Fruit fly (Drosophila melanogaster) whole organism, embryonic: ENCODE measurements around the gene Cngl.

ENCODE experiments used
- Bdp1 ChIP-seq: fragments of 200-800 bp; sonication (Bioruptor generic); optimal IDR thresholded peaks from 3 replicates; lab custom pipeline; 2016; ENCODE audit warnings: missing biosample characterization, missing genetic modification characterization
- CG10654 ChIP-seq: fragments of 200-800 bp; sonication (Bioruptor generic); optimal IDR thresholded peaks from 2 replicates; lab custom pipeline; 2016; ENCODE audit warnings: missing biosample characterization, missing genetic modification characterization
- CG12299 ChIP-seq: fragments of 200-800 bp; sonication (Bioruptor generic); optimal IDR thresholded peaks from 2 replicates; lab custom pipeline; 2018; ENCODE audit warnings: missing biosample characterization, mild to moderate bottlenecking, missing genetic modification characterization
- CG12659 ChIP-seq: fragments of 200-800 bp; sonication (Bioruptor generic); optimal IDR thresholded peaks from 3 replicates; lab custom pipeline; 2017; ENCODE audit warnings: mild to moderate bottlenecking, missing biosample characterization, missing genetic modification reagents, missing genetic modification characterization
- CG13424 ChIP-seq: fragments of 200-800 bp; sonication (Bioruptor generic); optimal IDR thresholded peaks from 2 replicates; lab custom pipeline; 2019; ENCODE audit warnings: missing biosample characterization, mild to moderate bottlenecking, missing genetic modification characterization, moderate library complexity
- CG13894 ChIP-seq: fragments of 200-800 bp; sonication (Bioruptor generic); optimal IDR thresholded peaks from 3 replicates; lab custom pipeline; 2018; ENCODE audit warnings: missing biosample characterization, mild to moderate bottlenecking, missing genetic modification characterization, moderate library complexity
- CG15696 ChIP-seq: fragments of 200-800 bp; sonication (Bioruptor generic); optimal IDR thresholded peaks from 2 replicates; lab custom pipeline; 2019; ENCODE audit warnings: missing biosample characterization, mild to moderate bottlenecking, missing genetic modification characterization, moderate library complexity
- CG17568 ChIP-seq: fragments of 200-800 bp; sonication (Bioruptor generic); optimal IDR thresholded peaks from 2 replicates; lab custom pipeline; 2018; ENCODE audit warnings: missing biosample characterization, mild to moderate bottlenecking, missing genetic modification characterization, moderate library complexity
- CG17802 ChIP-seq: fragments of 200-800 bp; sonication (Bioruptor generic); optimal IDR thresholded peaks from 2 replicates; lab custom pipeline; 2018; ENCODE audit warnings: missing biosample characterization, mild to moderate bottlenecking, missing genetic modification characterization, moderate library complexity
- CG17829 ChIP-seq: fragments of 200-800 bp; optimal IDR thresholded peaks from 2 replicates; lab custom pipeline; 2019; ENCODE audit warnings: missing biosample characterization, mild to moderate bottlenecking, missing genetic modification characterization, moderate library complexity
- CG1792 ChIP-seq: fragments of 200-800 bp; sonication (Bioruptor generic); optimal IDR thresholded peaks from 2 replicates; lab custom pipeline; 2016; ENCODE audit warnings: missing biosample characterization, missing genetic modification characterization
- CG18476 ChIP-seq: fragments of 200-800 bp; sonication (Bioruptor generic); optimal IDR thresholded peaks from 2 replicates; lab custom pipeline; 2016; ENCODE audit warnings: missing biosample characterization, mild to moderate bottlenecking, missing genetic modification characterization
- CG2116 ChIP-seq: fragments of 200-800 bp; sonication (Bioruptor generic); optimal IDR thresholded peaks from 3 replicates; lab custom pipeline; 2018; ENCODE audit warnings: missing biosample characterization, mild to moderate bottlenecking, missing genetic modification characterization
- CG2120 ChIP-seq: fragments of 200-800 bp; sonication (Bioruptor generic); optimal IDR thresholded peaks from 3 replicates; lab custom pipeline; 2016; ENCODE audit warnings: missing biosample characterization, missing genetic modification characterization
- CG2129 ChIP-seq: fragments of 200-800 bp; sonication (Bioruptor generic); IDR thresholded peaks from 2 replicates; pipeline ENCODE4 v1.3.6; 2022; ENCODE audit warnings: missing biosample characterization, missing genetic modification characterization; ENCODE audit not compliant: partially characterized antibody
- CG30020 ChIP-seq: fragments of 200-800 bp; optimal IDR thresholded peaks from 2 replicates; lab custom pipeline; 2019; ENCODE audit warnings: missing biosample characterization, mild to moderate bottlenecking, missing genetic modification characterization, moderate library complexity
- CG31365 ChIP-seq: fragments of 200-800 bp; sonication (Bioruptor generic); optimal IDR thresholded peaks from 2 replicates; lab custom pipeline; 2018; ENCODE audit warnings: missing biosample characterization, mild to moderate bottlenecking, missing genetic modification characterization
- CG33213 ChIP-seq: fragments of 200-800 bp; sonication (Bioruptor generic); optimal IDR thresholded peaks from 3 replicates; lab custom pipeline; 2016; ENCODE audit warnings: missing biosample characterization, missing genetic modification characterization
- CG3407 ChIP-seq: fragments of 200-800 bp; sonication (Bioruptor generic); optimal IDR thresholded peaks from 2 replicates; lab custom pipeline; 2018; ENCODE audit warnings: missing biosample characterization, mild to moderate bottlenecking, missing genetic modification characterization
- CG34422 ChIP-seq: fragments of 200-800 bp; sonication (Bioruptor generic); IDR thresholded peaks from 3 replicates; pipeline ENCODE4 v1.3.6; 2022; ENCODE audit warnings: missing biosample characterization, missing genetic modification characterization
- CG7839 ChIP-seq: fragments of 200-800 bp; sonication (Bioruptor generic); optimal IDR thresholded peaks from 3 replicates; lab custom pipeline; 2018; ENCODE audit warnings: missing biosample characterization, mild to moderate bottlenecking, missing genetic modification characterization, moderate library complexity
- CG7928 ChIP-seq: fragments of 200-800 bp; sonication (Bioruptor generic); optimal IDR thresholded peaks from 2 replicates; lab custom pipeline; 2017; ENCODE audit warnings: missing biosample characterization, mild to moderate bottlenecking, missing genetic modification characterization
- CG7963 ChIP-seq: fragments of 200-800 bp; sonication (Bioruptor generic); IDR thresholded peaks from 3 replicates; pipeline ENCODE4 v1.3.6; 2022; ENCODE audit warnings: missing biosample characterization, missing genetic modification characterization; ENCODE audit not compliant: partially characterized antibody
- CG8924 ChIP-seq: fragments of 200-800 bp; optimal IDR thresholded peaks from 3 replicates; lab custom pipeline; 2019; ENCODE audit warnings: missing biosample characterization, mild to moderate bottlenecking, missing genetic modification characterization, moderate library complexity
- CG9437 ChIP-seq: fragments of 200-800 bp; sonication (Bioruptor generic); optimal IDR thresholded peaks from 2 replicates; lab custom pipeline; 2018; ENCODE audit warnings: missing biosample characterization, mild to moderate bottlenecking, missing genetic modification characterization
- Dbx ChIP-seq: fragments of 200-800 bp; sonication (Bioruptor generic); IDR thresholded peaks from 3 replicates; pipeline ENCODE4 v1.3.6; 2022; ENCODE audit warnings: missing biosample characterization, missing genetic modification characterization
- Dll ChIP-seq: fragments of 200-800 bp; sonication (Bioruptor generic); IDR thresholded peaks from 4 replicates; pipeline ENCODE4 v1.3.6; 2022; ENCODE audit warnings: missing biosample characterization, missing genetic modification characterization; ENCODE audit not compliant: partially characterized antibody
- Doc3 ChIP-seq: fragments of 200-800 bp; sonication (Bioruptor generic); IDR thresholded peaks from 3 replicates; pipeline ENCODE4 v1.3.6; 2022; ENCODE audit warnings: missing biosample characterization, missing genetic modification characterization; ENCODE audit not compliant: partially characterized antibody
- Dp ChIP-seq: fragments of 200-800 bp; sonication (Bioruptor generic); optimal IDR thresholded peaks from 2 replicates; lab custom pipeline; 2018; ENCODE audit warnings: missing biosample characterization, mild to moderate bottlenecking, missing genetic modification characterization, moderate library complexity
- HLH54F ChIP-seq: fragments of 200-800 bp; sonication (Bioruptor generic); optimal IDR thresholded peaks from 3 replicates; lab custom pipeline; 2016; ENCODE audit warnings: missing biosample characterization, missing genetic modification characterization
- Lhr ChIP-seq: fragments of 200-800 bp; sonication (Bioruptor generic); optimal IDR thresholded peaks from 3 replicates; lab custom pipeline; 2017; ENCODE audit warnings: mild to moderate bottlenecking, missing biosample characterization, missing genetic modification reagents, missing genetic modification characterization
- Med ChIP-seq: fragments of 200-800 bp; sonication (Bioruptor generic); peaks from one replicate; lab custom pipeline; 2016; ENCODE audit warnings: missing biosample characterization, missing genetic modification characterization, mild to moderate bottlenecking, inconsistent platforms, moderate library complexity
- Rfx ChIP-seq: fragments of 200-800 bp; sonication (Bioruptor generic); IDR thresholded peaks from 2 replicates; pipeline ENCODE4 v1.3.6; 2022; ENCODE audit warnings: missing biosample characterization, missing genetic modification characterization
- Scr ChIP-seq: fragments of 200-800 bp; sonication (Bioruptor generic); IDR thresholded peaks from 2 replicates; pipeline ENCODE4 v1.3.6; 2022; ENCODE audit warnings: missing biosample characterization, missing genetic modification characterization; ENCODE audit not compliant: partially characterized antibody
- Vsx1 ChIP-seq: fragments of 200-800 bp; sonication (Bioruptor generic); optimal IDR thresholded peaks from 2 replicates; lab custom pipeline; 2017; ENCODE audit warnings: missing biosample characterization, mild to moderate bottlenecking, missing genetic modification characterization, missing genetic modification reagents
- amos ChIP-seq: fragments of 200-800 bp; sonication (Bioruptor generic); IDR thresholded peaks from 2 replicates; pipeline ENCODE4 v1.3.6; 2022; ENCODE audit warnings: missing biosample characterization, missing genetic modification characterization; ENCODE audit not compliant: partially characterized antibody
- hbn ChIP-seq: fragments of 200-800 bp; sonication (Bioruptor generic); IDR thresholded peaks from 2 replicates; pipeline ENCODE4 v1.3.6; 2022; ENCODE audit warnings: missing biosample characterization, missing genetic modification characterization; ENCODE audit not compliant: partially characterized antibody
- ken ChIP-seq: fragments of 200-800 bp; sonication (Bioruptor generic); IDR thresholded peaks from 3 replicates; pipeline ENCODE4 v1.3.6; 2022; ENCODE audit warnings: missing biosample characterization, missing genetic modification characterization
- lmd ChIP-seq: fragments of 200-800 bp; sonication (Bioruptor generic); IDR thresholded peaks from 2 replicates; pipeline ENCODE4 v1.3.6; 2022; ENCODE audit warnings: missing biosample characterization, missing genetic modification characterization
- mld ChIP-seq: fragments of 200-800 bp; sonication (Bioruptor generic); IDR thresholded peaks from 3 replicates; pipeline ENCODE4 v1.3.6; 2022; ENCODE audit warnings: missing biosample characterization, missing genetic modification characterization; ENCODE audit not compliant: partially characterized antibody
- nmo ChIP-seq: fragments of 200-800 bp; sonication (Bioruptor generic); optimal IDR thresholded peaks from 2 replicates; lab custom pipeline; 2018; ENCODE audit warnings: missing biosample characterization, mild to moderate bottlenecking, missing genetic modification characterization, moderate library complexity
- repo ChIP-seq: fragments of 200-800 bp; sonication (Bioruptor generic); optimal IDR thresholded peaks from 2 replicates; lab custom pipeline; 2016; ENCODE audit warnings: missing biosample characterization, missing genetic modification characterization
- row ChIP-seq: fragments of 200-800 bp; sonication (Bioruptor generic); IDR thresholded peaks from 3 replicates; pipeline ENCODE4 v1.3.6; 2022; ENCODE audit warnings: missing biosample characterization, missing genetic modification characterization
- salm ChIP-seq: fragments of 200-800 bp; sonication (Bioruptor generic); optimal IDR thresholded peaks from 2 replicates; lab custom pipeline; 2018; ENCODE audit warnings: missing biosample characterization, mild to moderate bottlenecking, missing genetic modification characterization
- tna ChIP-seq: fragments of 200-800 bp; sonication (Bioruptor generic); IDR thresholded peaks from 2 replicates; pipeline ENCODE4 v1.3.6; 2022; ENCODE audit warnings: missing biosample characterization, missing genetic modification characterization; ENCODE audit not compliant: partially characterized antibody
- twi ChIP-seq: fragments of 200-800 bp; optimal IDR thresholded peaks from 2 replicates; lab custom pipeline; 2019; ENCODE audit warnings: missing biosample characterization, mild to moderate bottlenecking, missing genetic modification characterization, moderate library complexity
- tx ChIP-seq: fragments of 200-800 bp; sonication (Bioruptor generic); optimal IDR thresholded peaks from 2 replicates; lab custom pipeline; 2016; ENCODE audit warnings: missing biosample characterization, missing genetic modification characterization
- vfl ChIP-seq: fragments of 200-800 bp; sonication (Bioruptor generic); optimal IDR thresholded peaks from 2 replicates; lab custom pipeline; 2016; ENCODE audit warnings: missing biosample characterization, missing genetic modification characterization
- zen2 ChIP-seq: fragments of 200-800 bp; sonication (Bioruptor generic); IDR thresholded peaks from 3 replicates; pipeline ENCODE4 v1.3.6; 2022; ENCODE audit warnings: missing biosample characterization, missing genetic modification characterization; ENCODE audit not compliant: partially characterized antibody

The Cngl gene

dm6 chrX:15462436-15462857 is 21.4 kb upstream of the Cngl start, which contains the start of the genes shtd, CG6294 and CG6299 (continued):
- peak; percentile 55 for TF ChIP-seq CG2129
- peak; percentile 93; the same call in 2 of the 3 replicates for TF ChIP-seq mld (GFP tag; lab: Robert Waterston, UW)
- TF ChIP-seq ken (GFP tag; lab: Robert Waterston, UW): 0 out of 3 replicates have a peak, but pooled peaks have one; percentile 39
- TF ChIP-seq nmo (GFP tag; lab: Kevin White, UChicago): peak; percentile 66
- TF ChIP-seq Bdp1 (GFP tag; lab: Kevin White, UChicago): peak; percentile 21
- peak; percentile 83 for TF ChIP-seq Doc3 (GFP tag; lab: Robert Waterston, UW)
- 0 out of 3 replicates have a peak, but pooled peaks have one; percentile 16 for TF ChIP-seq CG34422 (GFP tag; lab: Robert Waterston, UW)
- peak; percentile 47 for TF ChIP-seq Lhr
- peak; percentile 69 for TF ChIP-seq Med (GFP tag; lab: Kevin White, UChicago)
- peak; percentile 82 for TF ChIP-seq CG2116
- TF ChIP-seq Dbx: 0 out of 3 replicates have a peak, but pooled peaks have one; percentile 13
- TF ChIP-seq hbn: peak; percentile 79
- no peak for TF ChIP-seq repo
- no peak for TF ChIP-seq CG9437 (GFP tag; lab: Kevin White, UChicago)
- TF ChIP-seq CG8924 (tag; lab: Kevin White, UChicago): peak; percentile 18
- TF ChIP-seq CG2120: peak; percentile 24
- TF ChIP-seq CG33213 (GFP tag; lab: Kevin White, UChicago): peak; percentile 48
- TF ChIP-seq Scr (GFP tag; lab: Robert Waterston, UW): peak; percentile 92
- TF ChIP-seq HLH54F (GFP tag; lab: Kevin White, UChicago): peak; percentile 6
- TF ChIP-seq lmd (GFP tag; lab: Robert Waterston, UW): no peak
- no peak for TF ChIP-seq CG17568 (GFP tag; lab: Kevin White, UChicago)
- no peak for TF ChIP-seq Vsx1
- TF ChIP-seq CG17802 (tag; lab: Kevin White, UChicago): no peak
- TF ChIP-seq CG15696: peak; percentile 14
- peak; percentile 2 for TF ChIP-seq CG12299
- TF ChIP-seq CG31365 (tag; lab: Kevin White, UChicago): no peak
- TF ChIP-seq amos (GFP tag; lab: Robert Waterston, UW): peak; percentile 84
- TF ChIP-seq CG7839: no peak
- no peak for TF ChIP-seq salm (tag; lab: Kevin White, UChicago)
- peak; percentile 77 for TF ChIP-seq Dp (GFP tag; lab: Kevin White, UChicago)
- peak; percentile 99 for TF ChIP-seq CG7963 (GFP tag; lab: Robert Waterston, UW)
- no peak for TF ChIP-seq CG1792 (GFP tag; lab: Kevin White, UChicago)
- TF ChIP-seq tx (GFP tag; lab: Kevin White, UChicago): no peak
- peak; percentile 94 for TF ChIP-seq Dll
- TF ChIP-seq Rfx: peak; percentile 39; the same call in 1 of the 2 replicates
- no peak for TF ChIP-seq CG7928 (GFP tag; lab: Kevin White, UChicago)
- no peak for TF ChIP-seq CG3407 (GFP tag; lab: Kevin White, UChicago)
- TF ChIP-seq row (GFP tag; lab: Robert Waterston, UW): peak; percentile 65; the same call in 2 of the 3 replicates
- TF ChIP-seq vfl (GFP tag; lab: Kevin White, UChicago): peak; percentile 19
- TF ChIP-seq CG12659 (GFP tag; lab: Kevin White, UChicago): peak; percentile 56
- TF ChIP-seq CG13424 (tag; lab: Kevin White, UChicago): peak; percentile 25
- TF ChIP-seq twi: peak; percentile 14
- TF ChIP-seq CG30020 (tag; lab: Kevin White, UChicago): peak; percentile 50
- TF ChIP-seq tna (GFP tag; lab: Robert Waterston, UW): peak; percentile 99
- peak; percentile 48 for TF ChIP-seq CG17829 (tag; lab: Kevin White, UChicago)
- TF ChIP-seq CG18476 (GFP tag; lab: Kevin White, UChicago): peak; percentile 6
- no peak for TF ChIP-seq CG10654
- peak; percentile 92 for TF ChIP-seq zen2 (GFP tag; lab: Robert Waterston, UW)
- TF ChIP-seq CG13894 (tag; lab: Kevin White, UChicago): no peak
